Worm (Caenorhabditis elegans): ENCODE data around the gene T01G5.8.

ce11 chrV:15156504-15156903 lies 40.4 kb downstream of the T01G5.8 start:
- TF ChIP-seq lin-15B (tag; optimal IDR thresholded peaks at IDR 0.05): no peak
- TF ChIP-seq hpl-2 (GFP tag; optimal IDR thresholded peaks at IDR 0.05): no peak
- TF ChIP-seq lsy-2 (tag; optimal IDR thresholded peaks at IDR 0.05): no peak
- no peak for TF ChIP-seq ztf-11 (tag; optimal IDR thresholded peaks at IDR 0.05)
- no peak for TF ChIP-seq aly-2 (tag; optimal IDR thresholded peaks at IDR 0.05)
- no peak for TF ChIP-seq nhr-76 (tag; optimal IDR thresholded peaks at IDR 0.05)
- no peak for TF ChIP-seq lin-35 (GFP tag; optimal IDR thresholded peaks at IDR 0.05)
- no peak for TF ChIP-seq ceh-88 (GFP tag; IDR thresholded peaks at IDR 0.05)
- TF ChIP-seq vab-15 (tag; optimal IDR thresholded peaks at IDR 0.05): no peak
- TF ChIP-seq dpl-1 (GFP tag; optimal IDR thresholded peaks at IDR 0.05): no peak
- no peak for TF ChIP-seq nhr-11 (tag; optimal IDR thresholded peaks at IDR 0.05)
- no peak for TF ChIP-seq nhr-77 (tag; optimal IDR thresholded peaks at IDR 0.05)
- no peak for TF ChIP-seq mep-1 (tag; optimal IDR thresholded peaks at IDR 0.05)
